Fruit fly (Drosophila melanogaster) whole organism, adult: ENCODE results near the gene alphaKap4.

Experiments
- CG12768 ChIP-seq: fragments of 200-800 bp; sonication (Bioruptor generic); optimal IDR thresholded peaks from 2 replicates; lab custom pipeline; 2017; ENCODE audit warnings: missing biosample characterization, missing genetic modification characterization, mild to moderate bottlenecking, moderate library complexity, missing genetic modification reagents
- CG14711 ChIP-seq: fragments of 200-800 bp; sonication (Bioruptor generic); optimal IDR thresholded peaks from 2 replicates; lab custom pipeline; 2018; ENCODE audit warnings: missing biosample characterization, mild to moderate bottlenecking, missing genetic modification characterization, moderate library complexity
- CG1620 ChIP-seq: fragments of 200-800 bp; sonication (Bioruptor generic); optimal IDR thresholded peaks from 2 replicates; lab custom pipeline; 2016; ENCODE audit warnings: missing biosample characterization, missing genetic modification characterization
- CG7045 ChIP-seq: fragments of 200-800 bp; sonication (Bioruptor generic); optimal IDR thresholded peaks from 2 replicates; lab custom pipeline; 2017; ENCODE audit warnings: missing biosample characterization, mild to moderate bottlenecking, missing genetic modification characterization
- Crg-1 ChIP-seq: fragments of 200-800 bp; sonication (Bioruptor generic); optimal IDR thresholded peaks from 2 replicates; lab custom pipeline; 2016; ENCODE audit warnings: missing biosample characterization, missing genetic modification characterization
- cic ChIP-seq: fragments of 200-800 bp; sonication (Bioruptor generic); optimal IDR thresholded peaks from 2 replicates; lab custom pipeline; 2017; ENCODE audit warnings: missing biosample characterization, mild to moderate bottlenecking, missing genetic modification characterization, moderate library complexity
- cnc ChIP-seq, 2 experiments: fragments of >200 bp; optimal IDR thresholded peaks; 2 replicates each; lab custom pipeline; 2017
- kay ChIP-seq: fragments of 200-800 bp; sonication (Bioruptor generic); peaks from one replicate; lab custom pipeline; 2016; ENCODE audit warnings: missing biosample characterization, missing genetic modification characterization, borderline replicate concordance
- ovo ChIP-seq: fragments of 200-800 bp; sonication (Bioruptor generic); optimal IDR thresholded peaks from 2 replicates; lab custom pipeline; 2016; ENCODE audit warnings: missing biosample characterization, missing genetic modification characterization
- pad ChIP-seq: fragments of 200-800 bp; sonication (Bioruptor generic); optimal IDR thresholded peaks from 3 replicates; lab custom pipeline; 2017; ENCODE audit warnings: missing biosample characterization, missing genetic modification characterization, mild to moderate bottlenecking, moderate library complexity, missing genetic modification reagents
- tj ChIP-seq: fragments of 200-800 bp; sonication (Bioruptor generic); optimal IDR thresholded peaks from 3 replicates; lab custom pipeline; 2017; ENCODE audit warnings: missing biosample characterization, mild to moderate bottlenecking, missing genetic modification characterization, moderate library complexity

- no peak for TF ChIP-seq ovo (GFP tag; lab: Kevin White, UChicago)
- TF ChIP-seq pad: no peak
- TF ChIP-seq CG12768 (GFP tag; lab: Kevin White, UChicago): no peak
- no peak for TF ChIP-seq CG14711 (tag; lab: Kevin White, UChicago)
- no peak for TF ChIP-seq cic
- TF ChIP-seq CG1620 (GFP tag; lab: Kevin White, UChicago): no peak
- no peak for TF ChIP-seq Crg-1
- TF ChIP-seq CG7045 (GFP tag; lab: Kevin White, UChicago): no peak
- no peak for TF ChIP-seq kay (GFP tag; lab: Kevin White, UChicago)
- TF ChIP-seq cnc (optimal IDR thresholded peaks at IDR 0.05; lab: Kevin White, UChicago): no peak
- TF ChIP-seq tj (GFP tag; lab: Kevin White, UChicago): no peak
Observed at dm6 chr3L:6012950-6013349, 2.1 kb upstream of the alphaKap4 start.
